Worm (Caenorhabditis elegans) whole organism, L4 larva: ENCODE data around the gene nlp-13.

Experiments
- F26F4.8 ChIP-seq: fragments of 200-800 bp; sonication (Bioruptor generic); conservative IDR thresholded peaks from 2 replicates; pipeline ENCODE4 v1.3.6; 2022; ENCODE audit warnings: missing genetic modification characterization, missing compliant biosample characterization
- Y5F2A.4 ChIP-seq: fragments of 200-800 bp; sonication (Bioruptor generic); optimal IDR thresholded peaks from 2 replicates; lab custom pipeline; 2018; ENCODE audit warnings: mild to moderate bottlenecking, missing genetic modification characterization, missing compliant biosample characterization
- aha-1 ChIP-seq: fragments of 150-350 bp; peaks from one replicate; lab custom pipeline; 2014; ENCODE audit warnings: missing biosample characterization, missing genetic modification characterization
- ama-1 ChIP-seq: fragments of 150-350 bp; optimal IDR thresholded peaks from 2 replicates; lab custom pipeline; 2014; ENCODE audit warnings: inconsistent platforms, mixed read lengths
- arid-1 ChIP-seq: fragments of 200-800 bp; sonication (Bioruptor generic); conservative IDR thresholded peaks from 2 replicates; pipeline ENCODE4 v1.3.6; 2022; ENCODE audit warnings: missing genetic modification reagents, missing genetic modification characterization, missing compliant biosample characterization
- attf-4 ChIP-seq: sonication (generic microtip); optimal IDR thresholded peaks from 3 replicates; lab custom pipeline; 2017; ENCODE audit warnings: missing biosample characterization, missing genetic modification characterization
- ceh-20 ChIP-seq: fragments of 200-800 bp; sonication (Bioruptor generic); IDR thresholded peaks from 2 replicates; pipeline ENCODE4 v1.3.6; 2022; ENCODE audit warnings: missing genetic modification reagents, missing genetic modification characterization, missing compliant biosample characterization
- ceh-28 ChIP-seq: fragments of 150-350 bp; optimal IDR thresholded peaks from 2 replicates; lab custom pipeline; 2014; ENCODE audit warnings: missing biosample characterization, missing genetic modification reagents, missing genetic modification characterization
- ctbp-1 ChIP-seq: fragments of 200-800 bp; sonication (Bioruptor generic); IDR thresholded peaks from 2 replicates; pipeline ENCODE4 v1.3.6; 2022; ENCODE audit warnings: missing genetic modification reagents, missing genetic modification characterization, missing compliant biosample characterization
- dmd-6 ChIP-seq: fragments of 200-800 bp; sonication (Bioruptor generic); IDR thresholded peaks from 2 replicates; pipeline ENCODE4 v1.3.6; 2022; ENCODE audit warnings: missing genetic modification reagents, missing genetic modification characterization, missing compliant biosample characterization
- dpl-1 ChIP-seq: fragments of 150-350 bp; optimal IDR thresholded peaks from 2 replicates; lab custom pipeline; 2014; ENCODE audit warnings: missing biosample characterization, missing genetic modification reagents, missing genetic modification characterization
- duxl-1 ChIP-seq: sonication (generic microtip); optimal IDR thresholded peaks from 2 replicates; lab custom pipeline; 2016; ENCODE audit warnings: mild to moderate bottlenecking, missing genetic modification characterization, moderate library complexity, missing compliant biosample characterization; ENCODE audit not compliant: poor library complexity
- dve-1 ChIP-seq: sonication (generic microtip); optimal IDR thresholded peaks from 2 replicates; lab custom pipeline; 2017; ENCODE audit warnings: antibody characterized with exemption, mild to moderate bottlenecking, missing genetic modification characterization, missing compliant biosample characterization; ENCODE audit not compliant: insufficient read depth
- egl-27 ChIP-seq: sonication (generic microtip); optimal IDR thresholded peaks from 3 replicates; lab custom pipeline; 2017; ENCODE audit warnings: missing biosample characterization, missing genetic modification reagents, missing genetic modification characterization
- fos-1 ChIP-seq: fragments of 150-350 bp; optimal IDR thresholded peaks from 2 replicates; lab custom pipeline; 2014; ENCODE audit warnings: missing biosample characterization, missing genetic modification characterization
- gei-8 ChIP-seq: fragments of 200-800 bp; sonication (Bioruptor generic); optimal IDR thresholded peaks from 2 replicates; lab custom pipeline; 2018; ENCODE audit warnings: mild to moderate bottlenecking, missing genetic modification characterization, missing compliant biosample characterization
- hif-1 ChIP-seq, 2 experiments: sonication (generic microtip); optimal IDR thresholded peaks; 2 replicates each; lab custom pipeline; 2016 to 2017; ENCODE audit warnings: missing compliant biosample characterization in 2 of 2, missing genetic modification characterization in 2 of 2, missing genetic modification reagents in 2 of 2, missing genotype in 2 of 2, mild to moderate bottlenecking in 1 of 2
- hmg-1.1 ChIP-seq: fragments of 200-800 bp; sonication (Bioruptor generic); IDR thresholded peaks from 2 replicates; pipeline ENCODE4 v1.3.6; 2022; ENCODE audit warnings: missing genetic modification reagents, missing genetic modification characterization, missing compliant biosample characterization
- lin-1 ChIP-seq: fragments of 200-800 bp; sonication (Bioruptor generic); IDR thresholded peaks from 2 replicates; pipeline ENCODE4 v1.3.6; 2022; ENCODE audit warnings: missing genetic modification reagents, missing genetic modification characterization, missing compliant biosample characterization
- lin-13 ChIP-seq: fragments of 150-350 bp; optimal IDR thresholded peaks from 2 replicates; lab custom pipeline; 2014; ENCODE audit warnings: missing biosample characterization, missing genetic modification reagents, missing genetic modification characterization
- lin-38 ChIP-seq: fragments of 200-800 bp; sonication (Bioruptor generic); IDR thresholded peaks from 2 replicates; pipeline ENCODE4 v1.3.6; 2022; ENCODE audit warnings: missing genetic modification reagents, missing genetic modification characterization, missing compliant biosample characterization
- lin-39 ChIP-seq: fragments of 150-350 bp; optimal IDR thresholded peaks from 2 replicates; lab custom pipeline; 2014; ENCODE audit warnings: missing biosample characterization, missing genetic modification reagents, missing genetic modification characterization
- lsy-2 ChIP-seq, 2 experiments: fragments of 150-350 bp in 1 of 2; sonication (generic microtip) in 1 of 2; optimal IDR thresholded peaks; 2 replicates each; lab custom pipeline; 2014 to 2017; ENCODE audit warnings: missing biosample characterization in 2 of 2, missing genetic modification characterization in 2 of 2
- mep-1 ChIP-seq: fragments of 150-350 bp; sonication (generic microtip); optimal IDR thresholded peaks from 3 replicates; lab custom pipeline; 2014; ENCODE audit warnings: missing biosample characterization, missing genetic modification characterization
- mes-2 ChIP-seq: sonication (generic microtip); optimal IDR thresholded peaks from 2 replicates; lab custom pipeline; 2016; ENCODE audit warnings: missing genotype, mild to moderate bottlenecking, missing genetic modification characterization, missing compliant biosample characterization; ENCODE audit not compliant: poor library complexity, severe bottlenecking
- mxl-2 ChIP-seq: fragments of 200-800 bp; sonication (Bioruptor generic); conservative IDR thresholded peaks from 2 replicates; pipeline ENCODE4 v1.3.6; 2022; ENCODE audit warnings: missing genetic modification reagents, missing genetic modification characterization, missing compliant biosample characterization
- mxl-3 ChIP-seq: fragments of 200-800 bp; sonication (Bioruptor generic); optimal IDR thresholded peaks from 2 replicates; lab custom pipeline; 2018; ENCODE audit warnings: mild to moderate bottlenecking, missing genetic modification characterization, missing compliant biosample characterization
- nhr-10 ChIP-seq: fragments of 150-350 bp; optimal IDR thresholded peaks from 2 replicates; lab custom pipeline; 2014; ENCODE audit warnings: missing biosample characterization, missing genetic modification characterization
- nhr-102 ChIP-seq: sonication (generic microtip); optimal IDR thresholded peaks from 2 replicates; lab custom pipeline; 2016; ENCODE audit warnings: mild to moderate bottlenecking, missing genetic modification characterization, moderate library complexity, missing compliant biosample characterization
- nhr-28 ChIP-seq: fragments of 150-350 bp; optimal IDR thresholded peaks from 2 replicates; lab custom pipeline; 2014; ENCODE audit warnings: missing biosample characterization, missing genetic modification characterization
- nhr-42 ChIP-seq: fragments of 200-800 bp; sonication (Bioruptor generic); IDR thresholded peaks from 2 replicates; pipeline ENCODE4 v1.3.6; 2022; ENCODE audit warnings: missing genetic modification characterization, missing compliant biosample characterization
- nhr-48 ChIP-seq: sonication (generic microtip); optimal IDR thresholded peaks from 2 replicates; lab custom pipeline; 2016; ENCODE audit warnings: mild to moderate bottlenecking, missing genetic modification characterization, missing compliant biosample characterization
- pha-4 ChIP-seq, 2 experiments: fragments of 150-350 bp in 1 of 2; fragments of 200-800 bp in 1 of 2; sonication (Bioruptor generic) in 1 of 2; IDR thresholded peaks in 1 of 2; optimal IDR thresholded peaks in 1 of 2; 2 replicates each; pipeline versions ENCODE4 v1.3.6 to Lab custom; 2014 to 2022; ENCODE audit warnings: missing genetic modification characterization in 2 of 2, missing genetic modification reagents in 2 of 2, missing biosample characterization in 1 of 2, missing compliant biosample characterization in 1 of 2
- php-3 ChIP-seq: fragments of 200-800 bp; sonication (Bioruptor generic); IDR thresholded peaks from 2 replicates; pipeline ENCODE4 v1.3.6; 2022; ENCODE audit warnings: missing genetic modification reagents, missing genetic modification characterization, missing compliant biosample characterization
- saeg-2 ChIP-seq: fragments of 200-800 bp; sonication (Bioruptor generic); IDR thresholded peaks from 2 replicates; pipeline ENCODE4 v1.3.6; 2022; ENCODE audit warnings: missing genetic modification reagents, missing genetic modification characterization, missing compliant biosample characterization
- sdz-12 ChIP-seq: fragments of 200-800 bp; sonication (Bioruptor generic); optimal IDR thresholded peaks from 2 replicates; lab custom pipeline; 2018; ENCODE audit warnings: mild to moderate bottlenecking, missing genetic modification characterization, missing compliant biosample characterization
- snpc-1.2 ChIP-seq: fragments of 200-800 bp; sonication (Bioruptor generic); IDR thresholded peaks from 2 replicates; pipeline ENCODE4 v1.3.6; 2022; ENCODE audit warnings: missing genetic modification reagents, missing genetic modification characterization, missing compliant biosample characterization
- tag-97 ChIP-seq: fragments of 200-800 bp; sonication (Bioruptor generic); IDR thresholded peaks from 2 replicates; pipeline ENCODE4 v1.3.6; 2022; ENCODE audit warnings: missing genetic modification characterization, missing compliant biosample characterization
- unc-130 ChIP-seq: sonication (generic microtip); optimal IDR thresholded peaks from 2 replicates; lab custom pipeline; 2016; ENCODE audit warnings: missing genetic modification reagents, missing genetic modification characterization, missing compliant biosample characterization
- unc-62 ChIP-seq, 3 experiments: fragments of 150-350 bp in 1 of 3; sonication (generic microtip); optimal IDR thresholded peaks in 2 of 3; peaks in 1 of 3; 1 replicate in 1 of 3; 2 replicates in 2 of 3; lab custom pipeline; 2014 to 2017; ENCODE audit warnings: missing biosample characterization in 3 of 3, missing genetic modification characterization in 3 of 3, missing genetic modification reagents in 3 of 3, missing genotype in 1 of 3
- vab-7 ChIP-seq: fragments of 200-800 bp; sonication (Bioruptor generic); IDR thresholded peaks from 2 replicates; pipeline ENCODE4 v1.3.6; 2022; ENCODE audit warnings: missing genetic modification reagents, missing genetic modification characterization, missing compliant biosample characterization
- zfp-3 ChIP-seq: fragments of 200-800 bp; sonication (Bioruptor generic); conservative IDR thresholded peaks from 2 replicates; pipeline ENCODE4 v1.3.6; 2022; ENCODE audit warnings: missing genetic modification reagents, missing genetic modification characterization, missing compliant biosample characterization
- ztf-7 ChIP-seq: fragments of 150-350 bp; optimal IDR thresholded peaks from 2 replicates; lab custom pipeline; 2014; ENCODE audit warnings: missing biosample characterization, missing genetic modification characterization

Gene nlp-13

ce11 chrV:4190232-4190631 is 46.0 kb upstream of the nlp-13 start (continued):
- 0 out of 2 replicates have a peak, but pooled peaks have one; percentile 28 for TF ChIP-seq ctbp-1 (GFP tag; lab: Robert Waterston, UW)
- TF ChIP-seq hmg-1.1 (GFP tag; lab: Robert Waterston, UW) = peak; percentile 31; the same call in 1 of the 2 replicates
- TF ChIP-seq lin-13 (GFP tag; lab: Kevin White, UChicago) = no peak
- TF ChIP-seq zfp-3 (GFP tag; lab: Robert Waterston, UW) = 0 out of 2 replicates have a peak, but pooled peaks have one; percentile 84
- no peak for TF ChIP-seq egl-27

ce11 chrV:4192688-4193471 is 43.3 kb upstream of the nlp-13 start:
- TF ChIP-seq arid-1 (GFP tag; lab: Robert Waterston, UW) (no peak), mxl-2 (GFP tag; lab: Robert Waterston, UW) (no peak), attf-4 (tag; lab: Kevin White, UChicago) (no peak), aha-1 (tag; lab: Kevin White, UChicago) (peak; percentile 67), fos-1 (tag; lab: Kevin White, UChicago) (no peak), ama-1 (lab: Kevin White, UChicago) (no peak), gei-8 (no peak), Y5F2A.4 (no peak), snpc-1.2 (GFP tag; lab: Robert Waterston, UW) (no peak), sdz-12 (no peak), ceh-20 (peak; percentile 43; the same call in 1 of the 2 replicates), nhr-28 (tag; lab: Kevin White, UChicago) (peak; percentile 3), tag-97 (GFP tag; lab: Robert Waterston, UW) (no peak), vab-7 (GFP tag; lab: Robert Waterston, UW) (no peak), unc-130 (GFP tag; lab: Kevin White, UChicago) (no peak), dmd-6 (GFP tag; lab: Robert Waterston, UW) (peak; percentile 35; the same call in 1 of the 2 replicates), lin-38 (GFP tag; lab: Robert Waterston, UW) (no peak), nhr-10 (tag; lab: Kevin White, UChicago) (no peak), mxl-3 (GFP tag; lab: Kevin White, UChicago) (peak; percentile 8), mes-2 (peak; percentile 16)

DNA sequence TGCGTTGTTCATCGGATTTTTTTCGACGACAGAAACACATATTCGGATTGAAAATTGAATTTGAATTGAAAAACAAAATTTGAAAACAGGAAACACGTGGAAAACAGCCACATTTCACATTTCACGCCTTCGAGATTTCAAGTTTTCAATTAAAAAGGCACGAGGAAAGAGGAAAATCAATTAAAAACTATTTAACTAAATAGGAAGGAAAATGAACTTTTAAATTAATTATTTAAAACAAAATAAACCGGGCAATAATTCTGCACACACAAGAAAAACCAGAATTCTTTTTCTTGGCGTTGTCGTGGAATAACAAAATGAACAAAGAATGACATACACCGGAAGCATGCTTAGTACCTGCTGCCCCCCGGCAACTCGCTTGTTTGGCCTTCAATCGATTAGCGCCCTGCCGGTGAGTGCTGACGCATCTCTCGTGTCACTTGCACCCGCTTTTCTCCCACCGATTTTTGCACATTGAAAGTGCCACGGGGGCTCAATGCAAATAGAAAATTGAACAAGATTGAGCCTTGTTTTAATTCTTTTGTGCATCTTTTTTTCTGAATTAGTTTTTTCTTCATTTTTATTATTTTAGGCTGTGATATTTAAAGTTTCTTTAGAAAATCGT is 41.5 kb upstream of the nlp-13 start, which contains the start of gene Y45G5AM.9:
Gene Y45G5AM.9, minus strand, starts transcription at position 51 of the 625 bp plus-strand sequence.
- peak; percentile 90 for TF ChIP-seq mep-1 (tag; lab: Kevin White, UChicago)
- peak; percentile 56 for TF ChIP-seq nhr-48 (tag; lab: Kevin White, UChicago)
- TF ChIP-seq F26F4.8 (GFP tag; lab: Robert Waterston, UW) = no peak
- peak; percentile 71 for TF ChIP-seq dmd-6 (GFP tag; lab: Robert Waterston, UW)
- peak; percentile 72 for TF ChIP-seq dpl-1 (GFP tag; lab: Kevin White, UChicago)
- TF ChIP-seq hif-1 (tag; optimal IDR thresholded peaks at IDR 0.05; lab: Kevin White, UChicago) = peak in 1 of 2 experiments; percentile 66
- no peak for TF ChIP-seq lin-39
- peak; percentile 80 for TF ChIP-seq hmg-1.1 (GFP tag; lab: Robert Waterston, UW)
- TF ChIP-seq mxl-3 (GFP tag; lab: Kevin White, UChicago) = peak; percentile 81
- TF ChIP-seq pha-4 (GFP tag; IDR thresholded peaks at IDR 0.05; lab: Robert Waterston, UW) = 0 out of 2 replicates have a peak, but pooled peaks have one; percentile 55
- TF ChIP-seq pha-4 (tag; optimal IDR thresholded peaks at IDR 0.05; lab: Kevin White, UChicago) = no peak
- peak; percentile 82 for TF ChIP-seq dve-1 (tag; lab: Kevin White, UChicago)
- TF ChIP-seq nhr-42 (GFP tag; lab: Robert Waterston, UW) = peak; percentile 58; the same call in 1 of the 2 replicates
- peak; percentile 36 for TF ChIP-seq ztf-7 (tag; lab: Kevin White, UChicago)
- peak; percentile 66; the same call in 1 of the 2 replicates for TF ChIP-seq lin-1 (GFP tag; lab: Robert Waterston, UW)
- peak in 1 of 2 experiments; percentile 99 for TF ChIP-seq unc-62 (GFP tag; optimal IDR thresholded peaks at IDR 0.05 in 1 of 2; lab: Kevin White, UChicago)
- TF ChIP-seq unc-62 (tag; optimal IDR thresholded peaks at IDR 0.05; lab: Kevin White, UChicago) = no peak
- TF ChIP-seq duxl-1 (tag; lab: Kevin White, UChicago) = peak; percentile 60
- TF ChIP-seq nhr-102 (tag; lab: Kevin White, UChicago) = peak; percentile 75
- peak; percentile 35 to 86 for TF ChIP-seq lsy-2 (tag; optimal IDR thresholded peaks at IDR 0.05; lab: Kevin White, UChicago)
- TF ChIP-seq php-3 (GFP tag; lab: Robert Waterston, UW) = 0 out of 2 replicates have a peak, but pooled peaks have one; percentile 30
- no peak for TF ChIP-seq saeg-2 (GFP tag; lab: Robert Waterston, UW)
- TF ChIP-seq ceh-28 (tag; lab: Kevin White, UChicago) = peak; percentile 73
- TF ChIP-seq snpc-1.2 (GFP tag; lab: Robert Waterston, UW) = no peak
